Worm (Caenorhabditis elegans) whole organism, mixed stage, embryonic: ENCODE measurements around the gene F41B4.1.

Experiments
- M03D4.4 ChIP-seq: sonication (generic microtip); optimal IDR thresholded peaks from 2 replicates; lab custom pipeline; 2017; ENCODE audit warnings: mild to moderate bottlenecking, missing genetic modification characterization, missing compliant biosample characterization
- bed-3 ChIP-seq: fragments of 200-800 bp; sonication (Bioruptor generic); optimal IDR thresholded peaks from 3 replicates; lab custom pipeline; 2018; ENCODE audit warnings: mild to moderate bottlenecking, missing genetic modification characterization, moderate library complexity, missing compliant biosample characterization
- blmp-1 ChIP-seq: fragments of 150-350 bp; optimal IDR thresholded peaks from 2 replicates; lab custom pipeline; 2014; ENCODE audit warnings: missing biosample characterization, missing genetic modification characterization
- ceh-43 ChIP-seq: fragments of 200-800 bp; sonication (Bioruptor generic); optimal IDR thresholded peaks from 2 replicates; lab custom pipeline; 2018; ENCODE audit warnings: mild to moderate bottlenecking, missing genetic modification characterization, moderate library complexity, missing compliant biosample characterization
- ces-1 ChIP-seq: fragments of 150-350 bp; optimal IDR thresholded peaks from 2 replicates; lab custom pipeline; 2014; ENCODE audit warnings: missing biosample characterization, missing genetic modification reagents, missing genetic modification characterization
- cnd-1 ChIP-seq: fragments of 200-800 bp; sonication (Bioruptor generic); optimal IDR thresholded peaks from 2 replicates; lab custom pipeline; 2018; ENCODE audit warnings: mild to moderate bottlenecking, missing genetic modification characterization, missing compliant biosample characterization
- elt-1 ChIP-seq: sonication (generic microtip); optimal IDR thresholded peaks from 2 replicates; lab custom pipeline; 2017; ENCODE audit warnings: missing genetic modification characterization, mild to moderate bottlenecking, missing compliant biosample characterization, antibody characterized with exemption, moderate library complexity, borderline replicate concordance; ENCODE audit not compliant: insufficient read depth
- elt-3 ChIP-seq: fragments of 150-350 bp; optimal IDR thresholded peaks from 2 replicates; lab custom pipeline; 2014; ENCODE audit warnings: missing biosample characterization, missing genetic modification characterization
- flh-1 ChIP-seq: fragments of 200-800 bp; sonication (Bioruptor generic); optimal IDR thresholded peaks from 2 replicates; lab custom pipeline; 2018; ENCODE audit warnings: mild to moderate bottlenecking, missing genetic modification characterization, moderate library complexity, missing compliant biosample characterization
- hlh-1 ChIP-seq: fragments of 150-350 bp; optimal IDR thresholded peaks from 2 replicates; lab custom pipeline; 2014; ENCODE audit warnings: missing biosample characterization, missing genetic modification reagents, missing genetic modification characterization
- lin-32 ChIP-seq: fragments of 200-800 bp; sonication (Bioruptor generic); optimal IDR thresholded peaks from 2 replicates; lab custom pipeline; 2018; ENCODE audit warnings: mild to moderate bottlenecking, missing genetic modification characterization, missing compliant biosample characterization
- mep-1 ChIP-seq: fragments of 150-350 bp; optimal IDR thresholded peaks from 2 replicates; lab custom pipeline; 2017; ENCODE audit warnings: missing biosample characterization, missing genetic modification reagents, missing genetic modification characterization, inconsistent platforms
- mls-2 ChIP-seq: sonication (generic microtip); optimal IDR thresholded peaks from 2 replicates; lab custom pipeline; 2016; ENCODE audit warnings: mild to moderate bottlenecking, missing genetic modification characterization, moderate library complexity, missing compliant biosample characterization
- nhr-12 ChIP-seq: fragments of 150-350 bp; optimal IDR thresholded peaks from 2 replicates; lab custom pipeline; 2014; ENCODE audit warnings: missing biosample characterization, missing genetic modification characterization
- nhr-237 ChIP-seq: fragments of 150-350 bp; optimal IDR thresholded peaks from 2 replicates; lab custom pipeline; 2014; ENCODE audit warnings: missing biosample characterization, missing genetic modification characterization
- nhr-28 ChIP-seq: fragments of 150-350 bp; optimal IDR thresholded peaks from 2 replicates; lab custom pipeline; 2014; ENCODE audit warnings: missing biosample characterization, missing genetic modification characterization
- nhr-76 ChIP-seq: sonication (generic microtip); optimal IDR thresholded peaks from 2 replicates; lab custom pipeline; 2017; ENCODE audit warnings: missing biosample characterization, missing genetic modification characterization
- sem-2 ChIP-seq: fragments of 200-800 bp; sonication (Bioruptor generic); optimal IDR thresholded peaks from 2 replicates; lab custom pipeline; 2018; ENCODE audit warnings: mild to moderate bottlenecking, missing genetic modification characterization, missing compliant biosample characterization
- sptf-1 ChIP-seq: sonication (generic microtip); optimal IDR thresholded peaks from 2 replicates; lab custom pipeline; 2017; ENCODE audit warnings: mild to moderate bottlenecking, missing genetic modification characterization, moderate library complexity, missing compliant biosample characterization
- tbx-8 ChIP-seq: fragments of 200-800 bp; sonication (Bioruptor generic); optimal IDR thresholded peaks from 2 replicates; lab custom pipeline; 2018; ENCODE audit warnings: mild to moderate bottlenecking, missing genetic modification characterization, moderate library complexity, missing compliant biosample characterization
- unc-39 ChIP-seq: fragments of 150-350 bp; optimal IDR thresholded peaks from 2 replicates; lab custom pipeline; 2014; ENCODE audit warnings: missing biosample characterization, missing genetic modification characterization
- zip-8 ChIP-seq: fragments of 150-350 bp; optimal IDR thresholded peaks from 2 replicates; lab custom pipeline; 2014; ENCODE audit warnings: missing biosample characterization, missing genetic modification characterization
- ztf-11 ChIP-seq: fragments of 150-350 bp; optimal IDR thresholded peaks from 2 replicates; lab custom pipeline; 2014; ENCODE audit warnings: missing biosample characterization, missing genetic modification characterization

Gene F41B4.1

DNA sequence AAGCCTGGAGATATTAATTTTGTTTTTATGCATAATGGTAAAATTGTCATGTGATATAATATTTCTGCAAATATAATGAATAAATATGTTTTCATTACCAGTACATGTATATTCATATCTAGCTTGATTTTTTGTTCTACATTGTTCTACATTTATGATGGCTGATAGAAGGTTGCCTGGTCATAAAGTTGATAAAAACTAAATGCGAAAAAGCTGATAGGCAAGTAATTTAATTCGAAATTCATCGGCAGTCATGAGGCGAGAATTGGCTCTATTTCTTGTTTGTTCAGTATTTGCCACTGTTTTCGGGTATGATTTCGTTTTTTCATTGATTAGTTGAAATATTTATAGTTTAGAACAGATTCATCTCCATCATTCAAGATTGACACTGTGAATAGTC lies 41.5 kb downstream of the F41B4.1 start, which contains the start of gene bgal-2:
bgal-2 (plus strand) TSS at position 231 of the 400 bp plus-strand sequence.
- TF ChIP-seq nhr-237 (tag; lab: Kevin White, UChicago) (no peak), sptf-1 (no peak), nhr-12 (tag; lab: Kevin White, UChicago) (no peak), zip-8 (tag; lab: Kevin White, UChicago) (no peak), elt-1 (tag; lab: Kevin White, UChicago) (no peak), M03D4.4 (tag; lab: Kevin White, UChicago) (no peak), tbx-8 (GFP tag; lab: Kevin White, UChicago) (no peak), ces-1 (GFP tag; lab: Kevin White, UChicago) (no peak), mls-2 (no peak), hlh-1 (tag; lab: Kevin White, UChicago) (no peak)

ce11 chrX:6782857-6783256 lies 42.8 kb downstream of the F41B4.1 start, which contains the start of gene idpp-6:
Gene idpp-6 (plus strand): TSS chrX:6783157.
- TF ChIP-seq bed-3 (GFP tag; lab: Kevin White, UChicago) (no peak), nhr-12 (tag; lab: Kevin White, UChicago) (no peak), M03D4.4 (tag; lab: Kevin White, UChicago) (no peak), elt-3 (no peak), nhr-28 (no peak)

- TF ChIP-seq flh-1 (GFP tag; lab: Kevin White, UChicago) (no peak), nhr-28 (no peak), elt-3 (no peak), sem-2 (no peak), hlh-1 (tag; lab: Kevin White, UChicago) (no peak), nhr-237 (tag; lab: Kevin White, UChicago) (no peak), unc-39 (tag; lab: Kevin White, UChicago) (no peak), ztf-11 (no peak), mep-1 (tag; lab: Kevin White, UChicago) (no peak), lin-32 (GFP tag; lab: Kevin White, UChicago) (no peak), nhr-76 (tag; lab: Kevin White, UChicago) (no peak), tbx-8 (GFP tag; lab: Kevin White, UChicago) (no peak), ceh-43 (GFP tag; lab: Kevin White, UChicago) (no peak), cnd-1 (tag; lab: Kevin White, UChicago) (no peak), blmp-1 (tag; lab: Kevin White, UChicago) (no peak)
Measured at ce11 chrX:6778014-6778413, 47.6 kb downstream of the F41B4.1 start, which contains the start of gene irk-1. Gene irk-1 (minus strand): TSS chrX:6778114.
